Fruit fly (Drosophila melanogaster): ENCODE data around the gene CG18764.

dm6 chr3R:11648356-11649355, 22.0 kb downstream of the CG18764 start:
- TF ChIP-seq kay (GFP tag; ENCODE audit: borderline replicate concordance) (peak; percentile 93), CG33017 (tag; optimal IDR thresholded peaks at IDR 0.05) (no peak), CG14711 (tag; optimal IDR thresholded peaks at IDR 0.05) (no peak), cnc (optimal IDR thresholded peaks at IDR 0.05) (no peak), ovo (GFP tag; optimal IDR thresholded peaks at IDR 0.05) (no peak), bab1 (GFP tag; optimal IDR thresholded peaks at IDR 0.05) (no peak), Crg-1 (GFP tag; optimal IDR thresholded peaks at IDR 0.05) (no peak), CG7045 (GFP tag; optimal IDR thresholded peaks at IDR 0.05) (no peak), CG11617 (GFP tag; optimal IDR thresholded peaks at IDR 0.05) (no peak), CG12768 (GFP tag; optimal IDR thresholded peaks at IDR 0.05) (peak; percentile 33), CG7101 (tag; optimal IDR thresholded peaks at IDR 0.05) (no peak), toe (GFP tag; optimal IDR thresholded peaks at IDR 0.05) (no peak)

Data from whole organism, adult.